Worm (Caenorhabditis elegans) whole organism, mixed stage, embryonic: ENCODE measurements around the gene T18D3.9.

Experiments
- M03D4.4 ChIP-seq: sonication (generic microtip); optimal IDR thresholded peaks from 2 replicates; lab custom pipeline; 2017; ENCODE audit warnings: mild to moderate bottlenecking, missing genetic modification characterization, missing compliant biosample characterization
- bed-3 ChIP-seq: fragments of 200-800 bp; sonication (Bioruptor generic); optimal IDR thresholded peaks from 3 replicates; lab custom pipeline; 2018; ENCODE audit warnings: mild to moderate bottlenecking, missing genetic modification characterization, moderate library complexity, missing compliant biosample characterization
- blmp-1 ChIP-seq: fragments of 150-350 bp; optimal IDR thresholded peaks from 2 replicates; lab custom pipeline; 2014; ENCODE audit warnings: missing biosample characterization, missing genetic modification characterization
- ceh-39 ChIP-seq: fragments of 150-350 bp; optimal IDR thresholded peaks from 2 replicates; lab custom pipeline; 2014; ENCODE audit warnings: missing biosample characterization, missing genetic modification characterization
- ceh-43 ChIP-seq: fragments of 200-800 bp; sonication (Bioruptor generic); optimal IDR thresholded peaks from 2 replicates; lab custom pipeline; 2018; ENCODE audit warnings: mild to moderate bottlenecking, missing genetic modification characterization, moderate library complexity, missing compliant biosample characterization
- ces-1 ChIP-seq: fragments of 150-350 bp; optimal IDR thresholded peaks from 2 replicates; lab custom pipeline; 2014; ENCODE audit warnings: missing biosample characterization, missing genetic modification reagents, missing genetic modification characterization
- elt-1 ChIP-seq: sonication (generic microtip); optimal IDR thresholded peaks from 2 replicates; lab custom pipeline; 2017; ENCODE audit warnings: missing genetic modification characterization, mild to moderate bottlenecking, missing compliant biosample characterization, antibody characterized with exemption, moderate library complexity, borderline replicate concordance; ENCODE audit not compliant: insufficient read depth
- flh-1 ChIP-seq: fragments of 200-800 bp; sonication (Bioruptor generic); optimal IDR thresholded peaks from 2 replicates; lab custom pipeline; 2018; ENCODE audit warnings: mild to moderate bottlenecking, missing genetic modification characterization, moderate library complexity, missing compliant biosample characterization
- ham-2 ChIP-seq: fragments of 200-800 bp; sonication (Bioruptor generic); optimal IDR thresholded peaks from 2 replicates; lab custom pipeline; 2018; ENCODE audit warnings: mild to moderate bottlenecking, missing genetic modification characterization, missing compliant biosample characterization
- hlh-1 ChIP-seq: fragments of 150-350 bp; optimal IDR thresholded peaks from 2 replicates; lab custom pipeline; 2014; ENCODE audit warnings: missing biosample characterization, missing genetic modification reagents, missing genetic modification characterization
- lin-32 ChIP-seq: fragments of 200-800 bp; sonication (Bioruptor generic); optimal IDR thresholded peaks from 2 replicates; lab custom pipeline; 2018; ENCODE audit warnings: mild to moderate bottlenecking, missing genetic modification characterization, missing compliant biosample characterization
- mab-5 ChIP-seq: fragments of 150-350 bp; optimal IDR thresholded peaks from 2 replicates; lab custom pipeline; 2014; ENCODE audit warnings: missing biosample characterization, missing genetic modification characterization
- mep-1 ChIP-seq: fragments of 150-350 bp; optimal IDR thresholded peaks from 2 replicates; lab custom pipeline; 2017; ENCODE audit warnings: missing biosample characterization, missing genetic modification reagents, missing genetic modification characterization, inconsistent platforms
- mls-2 ChIP-seq: sonication (generic microtip); optimal IDR thresholded peaks from 2 replicates; lab custom pipeline; 2016; ENCODE audit warnings: mild to moderate bottlenecking, missing genetic modification characterization, moderate library complexity, missing compliant biosample characterization
- nhr-12 ChIP-seq: fragments of 150-350 bp; optimal IDR thresholded peaks from 2 replicates; lab custom pipeline; 2014; ENCODE audit warnings: missing biosample characterization, missing genetic modification characterization
- nhr-2 ChIP-seq: fragments of 150-350 bp; optimal IDR thresholded peaks from 2 replicates; lab custom pipeline; 2014; ENCODE audit warnings: missing biosample characterization, missing genetic modification characterization
- pha-4 ChIP-seq: fragments of 150-350 bp; optimal IDR thresholded peaks from 2 replicates; lab custom pipeline; 2018; ENCODE audit warnings: missing biosample characterization, missing genetic modification reagents, missing genetic modification characterization
- sem-2 ChIP-seq: fragments of 200-800 bp; sonication (Bioruptor generic); optimal IDR thresholded peaks from 2 replicates; lab custom pipeline; 2018; ENCODE audit warnings: mild to moderate bottlenecking, missing genetic modification characterization, missing compliant biosample characterization
- snpc-4 ChIP-seq: fragments of 150-350 bp; optimal IDR thresholded peaks from 2 replicates; lab custom pipeline; 2014; ENCODE audit warnings: missing biosample characterization, missing genetic modification characterization
- sptf-1 ChIP-seq: sonication (generic microtip); optimal IDR thresholded peaks from 2 replicates; lab custom pipeline; 2017; ENCODE audit warnings: mild to moderate bottlenecking, missing genetic modification characterization, moderate library complexity, missing compliant biosample characterization
- unc-120 ChIP-seq: sonication (generic microtip); optimal IDR thresholded peaks from 2 replicates; lab custom pipeline; 2017; ENCODE audit warnings: missing genetic modification characterization, missing compliant biosample characterization; ENCODE audit not compliant: poor library complexity, severe bottlenecking
- unc-62 ChIP-seq: fragments of 150-350 bp; optimal IDR thresholded peaks from 2 replicates; lab custom pipeline; 2014; ENCODE audit warnings: missing biosample characterization, missing genetic modification reagents, missing genetic modification characterization
- zip-8 ChIP-seq: fragments of 150-350 bp; optimal IDR thresholded peaks from 2 replicates; lab custom pipeline; 2014; ENCODE audit warnings: missing biosample characterization, missing genetic modification characterization
- ztf-11 ChIP-seq: fragments of 150-350 bp; optimal IDR thresholded peaks from 2 replicates; lab custom pipeline; 2014; ENCODE audit warnings: missing biosample characterization, missing genetic modification characterization

The T18D3.9 gene

ce11 chrX:12406592-12406991 lies 47.7 kb downstream of the T18D3.9 start:
- TF ChIP-seq elt-1 (tag; lab: Kevin White, UChicago) (no peak), mls-2 (tag; lab: Kevin White, UChicago) (no peak), lin-32 (GFP tag; lab: Kevin White, UChicago) (no peak), mab-5 (no peak), sem-2 (GFP tag; lab: Kevin White, UChicago) (no peak), ztf-11 (tag; lab: Kevin White, UChicago) (no peak), unc-120 (no peak), pha-4 (tag; lab: Kevin White, UChicago) (no peak), nhr-2 (tag; lab: Kevin White, UChicago) (no peak), sptf-1 (tag; lab: Kevin White, UChicago) (no peak)
- TF ChIP-seq, all 35 proteins: peak for 0

- TF ChIP-seq mep-1 (tag; lab: Kevin White, UChicago) (no peak), flh-1 (no peak), M03D4.4 (tag; lab: Kevin White, UChicago) (no peak), hlh-1 (tag; lab: Kevin White, UChicago) (no peak), snpc-4 (tag; lab: Kevin White, UChicago) (no peak), nhr-12 (tag; lab: Kevin White, UChicago) (no peak), zip-8 (tag; lab: Kevin White, UChicago) (no peak), ham-2 (GFP tag; lab: Kevin White, UChicago) (no peak), blmp-1 (no peak), sptf-1 (tag; lab: Kevin White, UChicago) (no peak), bed-3 (GFP tag; lab: Kevin White, UChicago) (no peak), ceh-43 (GFP tag; lab: Kevin White, UChicago) (no peak), sem-2 (GFP tag; lab: Kevin White, UChicago) (no peak), ceh-39 (tag; lab: Kevin White, UChicago) (no peak), lin-32 (GFP tag; lab: Kevin White, UChicago) (no peak)
- TF ChIP-seq, all 35 proteins: peak for 0
These were observed 48.2 kb downstream of the T18D3.9 start for ce11 chrX:12406037-12406436.

- no peak for TF ChIP-seq ces-1 (GFP tag; lab: Kevin White, UChicago)
- peak; percentile 54 for TF ChIP-seq unc-62 (GFP tag; lab: Kevin White, UChicago)
- TF ChIP-seq, all 35 proteins: peak for 1
These were observed 49.5 kb downstream of the T18D3.9 start for ce11 chrX:12404729-12405128.
